Worm (Caenorhabditis elegans) whole organism, L4 larva: ENCODE results near the gene F31E3.6.

ENCODE experiments used
- F49E8.2 ChIP-seq: sonication (generic microtip); optimal IDR thresholded peaks from 2 replicates; lab custom pipeline; 2016; ENCODE audit warnings: missing compliant biosample characterization, mild to moderate bottlenecking, missing genetic modification characterization, borderline replicate concordance
- dve-1 ChIP-seq: sonication (generic microtip); optimal IDR thresholded peaks from 2 replicates; lab custom pipeline; 2017; ENCODE audit warnings: antibody characterized with exemption, mild to moderate bottlenecking, missing genetic modification characterization, missing compliant biosample characterization; ENCODE audit not compliant: insufficient read depth
- pha-4 ChIP-seq, 2 experiments: fragments of 150-350 bp in 1 of 2; fragments of 200-800 bp in 1 of 2; sonication (Bioruptor generic) in 1 of 2; IDR thresholded peaks in 1 of 2; optimal IDR thresholded peaks in 1 of 2; 2 replicates each; pipeline versions ENCODE4 v1.3.6 to Lab custom; 2014 to 2022; ENCODE audit warnings: missing genetic modification characterization in 2 of 2, missing genetic modification reagents in 2 of 2, missing biosample characterization in 1 of 2, missing compliant biosample characterization in 1 of 2
- ztf-11 ChIP-seq: fragments of 150-350 bp; optimal IDR thresholded peaks from 2 replicates; lab custom pipeline; 2014; ENCODE audit warnings: missing biosample characterization, missing genetic modification characterization

DNA sequence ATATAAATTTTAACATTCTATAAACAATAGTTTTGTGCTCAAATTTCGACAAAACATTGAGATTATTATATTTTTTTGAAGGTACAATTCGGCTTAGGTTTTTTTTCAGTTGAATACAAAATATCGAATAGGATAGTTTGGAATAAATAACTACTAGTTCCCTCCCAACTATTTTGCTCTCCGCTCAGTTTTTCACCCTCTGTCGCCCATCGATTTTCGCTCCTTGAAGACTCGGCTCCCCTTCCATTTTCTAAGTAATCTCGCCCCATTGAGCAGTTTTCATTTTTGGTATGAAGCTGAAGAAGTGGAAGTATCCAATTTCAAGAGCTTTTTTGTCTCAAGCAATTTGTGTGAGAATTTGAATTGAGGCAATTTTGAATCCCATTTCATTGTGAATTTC, 8.2 kb upstream of the F31E3.6 start, which contains the start of gene F31E3.2:
- TF ChIP-seq F49E8.2 (no peak), dve-1 (no peak), pha-4 (GFP tag; IDR thresholded peaks at IDR 0.05; lab: Robert Waterston, UW) (no peak), pha-4 (tag; optimal IDR thresholded peaks at IDR 0.05; lab: Kevin White, UChicago) (no peak), ztf-11 (tag; lab: Kevin White, UChicago) (no peak)
